Worm (Caenorhabditis elegans): ENCODE measurements around the gene T01D1.4.

DNA sequence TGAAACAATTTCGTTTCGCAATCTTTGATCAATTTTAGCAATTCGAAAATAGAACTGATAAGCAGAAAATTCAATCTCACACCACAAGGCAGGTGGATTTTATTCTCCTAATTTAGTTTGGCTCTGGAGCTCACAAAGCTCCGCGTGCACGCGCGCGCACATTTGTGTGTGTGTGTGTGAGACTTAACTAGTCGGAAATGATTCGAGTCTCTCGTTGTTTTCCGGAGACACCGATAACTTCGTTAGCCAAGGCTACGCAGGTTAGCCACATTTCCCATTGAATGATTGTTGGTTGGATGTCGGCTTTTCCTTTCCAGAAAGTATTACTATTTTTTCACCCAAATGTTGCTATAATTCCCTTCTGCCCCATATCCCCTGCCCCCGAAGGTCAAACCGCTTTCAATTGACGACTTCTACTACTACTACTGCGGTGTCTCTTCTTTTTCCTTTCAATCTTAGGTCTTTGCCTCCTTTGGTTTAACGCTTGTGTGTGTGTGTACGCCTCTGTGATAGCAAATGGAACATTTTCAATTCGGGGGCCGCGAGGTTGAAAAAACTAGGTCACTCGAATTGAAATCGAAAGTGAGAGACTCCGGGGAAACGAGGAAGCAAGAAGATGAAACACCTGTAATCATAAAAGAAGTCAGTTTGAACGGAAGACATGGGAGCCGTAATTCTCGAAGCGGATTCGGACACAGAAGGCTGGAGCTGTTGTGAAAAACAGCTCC, 20.7 kb downstream of the T01D1.4 start:
- no peak for TF ChIP-seq W03F9.2 (tag; optimal IDR thresholded peaks at IDR 0.05)
- TF ChIP-seq him-1 (tag; optimal IDR thresholded peaks at IDR 0.05), result no peak
